Worm (Caenorhabditis elegans): ENCODE measurements around the gene C55C3.73.

DNA sequence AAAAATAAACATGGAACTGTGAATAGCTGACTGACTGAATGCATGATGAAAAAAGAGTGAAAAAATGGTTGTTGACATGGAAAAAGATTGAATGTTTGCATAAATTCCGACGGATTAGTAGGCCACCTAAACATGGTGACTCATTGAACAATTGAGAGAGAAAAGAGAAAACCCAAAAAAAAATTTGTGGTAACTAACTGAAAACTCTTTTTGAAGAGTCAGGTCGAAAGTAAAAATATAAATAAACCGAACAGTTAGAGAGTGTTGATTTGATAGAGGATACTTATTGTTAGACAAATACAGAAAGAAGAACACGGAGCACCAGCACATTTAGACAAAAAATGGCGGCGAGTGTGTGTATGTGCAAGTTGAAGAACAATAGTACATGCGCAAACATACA is 31.9 kb downstream of the C55C3.73 start:
- TF ChIP-seq chd-7 (tag; optimal IDR thresholded peaks at IDR 0.05) (no peak), T07F8.4 (tag; optimal IDR thresholded peaks at IDR 0.05) (no peak)
